Fruit fly (Drosophila melanogaster) whole organism, embryonic: Measurements from ENCODE around the gene corto.

Experiments used
- Adf1 ChIP-seq: fragments of 200-800 bp; sonication (Bioruptor generic); IDR thresholded peaks from 2 replicates; pipeline ENCODE4 v1.3.6; 2022; ENCODE audit warnings: missing biosample characterization, missing genetic modification characterization
- Atf-2 ChIP-seq: fragments of 200-800 bp; sonication (Bioruptor generic); optimal IDR thresholded peaks from 2 replicates; lab custom pipeline; 2016; ENCODE audit warnings: missing biosample characterization, missing genetic modification characterization
- Atf6 ChIP-seq: fragments of 200-800 bp; sonication (Bioruptor generic); IDR thresholded peaks from 2 replicates; pipeline ENCODE4 v1.3.6; 2022; ENCODE audit warnings: missing biosample characterization, missing genetic modification characterization
- BtbVII ChIP-seq: fragments of 200-800 bp; sonication (Bioruptor generic); optimal IDR thresholded peaks from 3 replicates; lab custom pipeline; 2017; ENCODE audit warnings: missing biosample characterization, mild to moderate bottlenecking, missing genetic modification characterization
- CG10979 ChIP-seq: fragments of 200-800 bp; sonication (Bioruptor generic); optimal IDR thresholded peaks from 2 replicates; lab custom pipeline; 2018; ENCODE audit warnings: missing biosample characterization, mild to moderate bottlenecking, missing genetic modification characterization, moderate library complexity
- CG11695 ChIP-seq: fragments of 200-800 bp; sonication (Bioruptor generic); IDR thresholded peaks from 3 replicates; pipeline ENCODE4 v1.3.6; 2022; ENCODE audit warnings: missing biosample characterization, missing genetic modification characterization
- CG12071 ChIP-seq: fragments of 200-800 bp; sonication (Bioruptor generic); optimal IDR thresholded peaks from 3 replicates; lab custom pipeline; 2018; ENCODE audit warnings: missing biosample characterization, mild to moderate bottlenecking, missing genetic modification characterization
- CG12236 ChIP-seq: fragments of 200-800 bp; sonication (Bioruptor generic); optimal IDR thresholded peaks from 2 replicates; lab custom pipeline; 2016; ENCODE audit warnings: missing biosample characterization, missing genetic modification characterization
- CG13296 ChIP-seq: fragments of 200-800 bp; sonication (Bioruptor generic); optimal IDR thresholded peaks from 3 replicates; lab custom pipeline; 2018; ENCODE audit warnings: missing biosample characterization, mild to moderate bottlenecking, missing genetic modification characterization
- CG13624 ChIP-seq: fragments of 200-800 bp; sonication (Bioruptor generic); optimal IDR thresholded peaks from 2 replicates; lab custom pipeline; 2016; ENCODE audit warnings: missing biosample characterization, missing genetic modification characterization
- CG1647 ChIP-seq: fragments of 200-800 bp; sonication (Bioruptor generic); optimal IDR thresholded peaks from 3 replicates; lab custom pipeline; 2016; ENCODE audit warnings: missing biosample characterization, missing genetic modification characterization
- CG16779 ChIP-seq: fragments of 200-800 bp; sonication (Bioruptor generic); IDR thresholded peaks from 2 replicates; pipeline ENCODE4 v1.3.6; 2022; ENCODE audit warnings: missing biosample characterization, missing genetic modification characterization
- CG17829 ChIP-seq: fragments of 200-800 bp; optimal IDR thresholded peaks from 2 replicates; lab custom pipeline; 2019; ENCODE audit warnings: missing biosample characterization, mild to moderate bottlenecking, missing genetic modification characterization, moderate library complexity
- CG17912 ChIP-seq: fragments of 200-800 bp; sonication (Bioruptor generic); optimal IDR thresholded peaks from 2 replicates; lab custom pipeline; 2018; ENCODE audit warnings: missing biosample characterization, mild to moderate bottlenecking, missing genetic modification characterization
- CG1792 ChIP-seq: fragments of 200-800 bp; sonication (Bioruptor generic); optimal IDR thresholded peaks from 2 replicates; lab custom pipeline; 2016; ENCODE audit warnings: missing biosample characterization, missing genetic modification characterization
- CG18262 ChIP-seq: fragments of 200-800 bp; optimal IDR thresholded peaks from 3 replicates; lab custom pipeline; 2019; ENCODE audit warnings: missing biosample characterization, mild to moderate bottlenecking, missing genetic modification characterization, moderate library complexity
- CG2116 ChIP-seq: fragments of 200-800 bp; sonication (Bioruptor generic); optimal IDR thresholded peaks from 3 replicates; lab custom pipeline; 2018; ENCODE audit warnings: missing biosample characterization, mild to moderate bottlenecking, missing genetic modification characterization
- CG2199 ChIP-seq: fragments of 200-800 bp; sonication (Bioruptor generic); IDR thresholded peaks from 3 replicates; pipeline ENCODE4 v1.3.6; 2022; ENCODE audit warnings: missing biosample characterization, missing genetic modification characterization
- CG4404 ChIP-seq: fragments of 200-800 bp; sonication (Bioruptor generic); IDR thresholded peaks from 2 replicates; pipeline ENCODE4 v1.3.6; 2022; ENCODE audit warnings: missing biosample characterization, missing genetic modification characterization
- CG4424 ChIP-seq: fragments of 200-800 bp; sonication (Bioruptor generic); optimal IDR thresholded peaks from 3 replicates; lab custom pipeline; 2016; ENCODE audit warnings: missing biosample characterization, missing genetic modification characterization
- CG6272 ChIP-seq: fragments of 200-800 bp; sonication (Bioruptor generic); IDR thresholded peaks from 2 replicates; pipeline ENCODE4 v1.3.6; 2022; ENCODE audit warnings: missing biosample characterization, missing genetic modification characterization
- CG7271 ChIP-seq: fragments of 200-800 bp; sonication (Bioruptor generic); optimal IDR thresholded peaks from 2 replicates; lab custom pipeline; 2018; ENCODE audit warnings: missing biosample characterization, mild to moderate bottlenecking, missing genetic modification characterization, moderate library complexity
- CG7839 ChIP-seq: fragments of 200-800 bp; sonication (Bioruptor generic); optimal IDR thresholded peaks from 3 replicates; lab custom pipeline; 2018; ENCODE audit warnings: missing biosample characterization, mild to moderate bottlenecking, missing genetic modification characterization, moderate library complexity
- CG8359 ChIP-seq: fragments of 200-800 bp; sonication (Bioruptor generic); optimal IDR thresholded peaks from 2 replicates; lab custom pipeline; 2017; ENCODE audit warnings: missing biosample characterization, mild to moderate bottlenecking, missing genetic modification characterization, borderline replicate concordance
- CG9727 ChIP-seq: fragments of 200-800 bp; sonication (Bioruptor generic); optimal IDR thresholded peaks from 3 replicates; lab custom pipeline; 2017; ENCODE audit warnings: missing biosample characterization, mild to moderate bottlenecking, missing genetic modification characterization
- CoRest ChIP-seq: fragments of 200-800 bp; sonication (Bioruptor generic); optimal IDR thresholded peaks from 3 replicates; lab custom pipeline; 2018; ENCODE audit warnings: missing biosample characterization, mild to moderate bottlenecking, missing genetic modification characterization, moderate library complexity
- D19A ChIP-seq: fragments of 200-800 bp; optimal IDR thresholded peaks from 3 replicates; lab custom pipeline; 2019; ENCODE audit warnings: missing biosample characterization, mild to moderate bottlenecking, missing genetic modification characterization, moderate library complexity
- Ets97D ChIP-seq: fragments of 200-800 bp; sonication (Bioruptor generic); optimal IDR thresholded peaks from 3 replicates; lab custom pipeline; 2016; ENCODE audit warnings: missing biosample characterization, missing genetic modification characterization
- Fer2 ChIP-seq: fragments of 200-800 bp; sonication (Bioruptor generic); optimal IDR thresholded peaks from 2 replicates; lab custom pipeline; 2018; ENCODE audit warnings: missing biosample characterization, mild to moderate bottlenecking, missing genetic modification characterization, moderate library complexity
- HLHmδ ChIP-seq: fragments of 200-800 bp; sonication (Bioruptor generic); optimal IDR thresholded peaks from 2 replicates; lab custom pipeline; 2018; ENCODE audit warnings: missing biosample characterization, mild to moderate bottlenecking, missing genetic modification characterization, moderate library complexity
- Hey ChIP-seq: fragments of 200-800 bp; sonication (Bioruptor generic); optimal IDR thresholded peaks from 3 replicates; lab custom pipeline; 2018; ENCODE audit warnings: missing biosample characterization, mild to moderate bottlenecking, missing genetic modification characterization
- MBD-R2 ChIP-seq: fragments of 200-800 bp; sonication (Bioruptor generic); IDR thresholded peaks from 2 replicates; pipeline ENCODE4 v1.3.6; 2022; ENCODE audit warnings: missing biosample characterization, missing genetic modification characterization
- Mrtf ChIP-seq: fragments of 200-800 bp; sonication (Bioruptor generic); IDR thresholded peaks from 3 replicates; pipeline ENCODE4 v1.3.6; 2022; ENCODE audit warnings: missing biosample characterization, missing genetic modification characterization
- Nf-YA ChIP-seq: fragments of 200-800 bp; sonication (Bioruptor generic); IDR thresholded peaks from 2 replicates; pipeline ENCODE4 v1.3.6; 2022; ENCODE audit warnings: missing biosample characterization, missing genetic modification characterization
- Nf-YC ChIP-seq: fragments of 200-800 bp; optimal IDR thresholded peaks from 3 replicates; lab custom pipeline; 2019; ENCODE audit warnings: missing biosample characterization, mild to moderate bottlenecking, missing genetic modification characterization, moderate library complexity
- Sin3A ChIP-seq: fragments of >200 bp; optimal IDR thresholded peaks from 2 replicates; lab custom pipeline; 2018
- Taf1 ChIP-seq: fragments of 200-800 bp; sonication (Bioruptor generic); IDR thresholded peaks from 2 replicates; pipeline ENCODE4 v1.3.6; 2022; ENCODE audit warnings: missing biosample characterization, missing genetic modification characterization
- amos ChIP-seq: fragments of 200-800 bp; sonication (Bioruptor generic); IDR thresholded peaks from 2 replicates; pipeline ENCODE4 v1.3.6; 2022; ENCODE audit warnings: missing biosample characterization, missing genetic modification characterization; ENCODE audit not compliant: partially characterized antibody
- chif ChIP-seq, 2 experiments: fragments of 200-800 bp; sonication (Bioruptor generic); optimal IDR thresholded peaks; 3 replicates each; lab custom pipeline; 2016; ENCODE audit warnings: missing biosample characterization in 2 of 2, missing genetic modification characterization in 2 of 2
- cwo ChIP-seq: fragments of 200-800 bp; sonication (Bioruptor generic); optimal IDR thresholded peaks from 3 replicates; lab custom pipeline; 2017; ENCODE audit warnings: missing biosample characterization, missing genetic modification characterization, mild to moderate bottlenecking, moderate library complexity, missing genetic modification reagents
- h ChIP-seq: fragments of >200 bp; optimal IDR thresholded peaks from 2 replicates; lab custom pipeline; 2017
- hbn ChIP-seq: fragments of 200-800 bp; sonication (Bioruptor generic); IDR thresholded peaks from 2 replicates; pipeline ENCODE4 v1.3.6; 2022; ENCODE audit warnings: missing biosample characterization, missing genetic modification characterization; ENCODE audit not compliant: partially characterized antibody
- lab ChIP-seq: fragments of 200-800 bp; sonication (Bioruptor generic); optimal IDR thresholded peaks from 3 replicates; lab custom pipeline; 2017; ENCODE audit warnings: missing biosample characterization, missing genetic modification characterization, mild to moderate bottlenecking, moderate library complexity, missing genetic modification reagents
- otp ChIP-seq: fragments of 200-800 bp; sonication (Bioruptor generic); IDR thresholded peaks from 3 replicates; pipeline ENCODE4, ENCODE4 v1.3.6; 2022; ENCODE audit warnings: missing biosample characterization, missing genetic modification characterization
- pita ChIP-seq: fragments of 200-800 bp; sonication (Bioruptor generic); optimal IDR thresholded peaks from 2 replicates; lab custom pipeline; 2017; ENCODE audit warnings: missing biosample characterization, mild to moderate bottlenecking, missing genetic modification characterization
- psq ChIP-seq: fragments of 200-800 bp; sonication (Bioruptor generic); optimal IDR thresholded peaks from 2 replicates; lab custom pipeline; 2017; ENCODE audit warnings: missing biosample characterization, missing genetic modification characterization
- row ChIP-seq: fragments of 200-800 bp; sonication (Bioruptor generic); IDR thresholded peaks from 3 replicates; pipeline ENCODE4 v1.3.6; 2022; ENCODE audit warnings: missing biosample characterization, missing genetic modification characterization
- slp2 ChIP-seq: fragments of 200-800 bp; sonication (Bioruptor generic); optimal IDR thresholded peaks from 2 replicates; lab custom pipeline; 2016; ENCODE audit warnings: missing biosample characterization, missing genetic modification characterization
- vnd ChIP-seq: fragments of 200-800 bp; sonication (Bioruptor generic); IDR thresholded peaks from 3 replicates; pipeline ENCODE4 v1.3.6; 2022; ENCODE audit warnings: missing biosample characterization, missing genetic modification characterization; ENCODE audit not compliant: partially characterized antibody
- zfh2 ChIP-seq: fragments of 200-800 bp; sonication (Bioruptor generic); optimal IDR thresholded peaks from 2 replicates; lab custom pipeline; 2016; ENCODE audit warnings: missing biosample characterization, missing genetic modification characterization

The corto gene

dm6 chr3R:5064542-5065358 is 22.1 kb downstream of the corto start (continued):
- no peak for TF ChIP-seq MBD-R2 (GFP tag; lab: Robert Waterston, UW)
- TF ChIP-seq CG8359, result no peak
- peak; percentile 46 for TF ChIP-seq zfh2
- TF ChIP-seq CG7271 (tag; lab: Kevin White, UChicago), result no peak
- TF ChIP-seq Nf-YC, result no peak
- no peak for TF ChIP-seq CG17912 (GFP tag; lab: Kevin White, UChicago)
- TF ChIP-seq Atf6 (GFP tag; lab: Robert Waterston, UW), result no peak
- no peak for TF ChIP-seq CG6272 (GFP tag; lab: Robert Waterston, UW)
- no peak for TF ChIP-seq CG1792 (GFP tag; lab: Kevin White, UChicago)
- TF ChIP-seq lab (GFP tag; lab: Kevin White, UChicago), result peak; percentile 68
- no peak for TF ChIP-seq amos (GFP tag; lab: Robert Waterston, UW)
- TF ChIP-seq slp2, result peak; percentile 34
- TF ChIP-seq CG13296 (GFP tag; lab: Kevin White, UChicago), result no peak
- no peak for TF ChIP-seq BtbVII (GFP tag; lab: Kevin White, UChicago)
- peak; percentile 10 for TF ChIP-seq CG7839 (tag; lab: Kevin White, UChicago)
- TF ChIP-seq CG10979 (tag; lab: Kevin White, UChicago), result no peak
- no peak for TF ChIP-seq CG16779 (GFP tag; lab: Robert Waterston, UW)
- peak; percentile 16 for TF ChIP-seq CoRest (tag; lab: Kevin White, UChicago)
- TF ChIP-seq vnd (GFP tag; lab: Robert Waterston, UW), result peak; percentile 68; the same call in 2 of the 3 replicates
- no peak for TF ChIP-seq CG12071 (GFP tag; lab: Kevin White, UChicago)
- TF ChIP-seq Ets97D, result no peak
- peak in 1 of 2 experiments; percentile 5 for TF ChIP-seq chif (GFP tag; optimal IDR thresholded peaks at IDR 0.05; lab: Kevin White, UChicago)
- TF ChIP-seq Fer2 (tag; lab: Kevin White, UChicago), result no peak
- peak; percentile 17 for TF ChIP-seq CG12236 (GFP tag; lab: Kevin White, UChicago)
- TF ChIP-seq HLHmδ (GFP tag; lab: Kevin White, UChicago), result no peak
- peak; percentile 6 for TF ChIP-seq CG4424 (GFP tag; lab: Kevin White, UChicago)
- peak; percentile 30 for TF ChIP-seq CG18262 (tag; lab: Kevin White, UChicago)
- TF ChIP-seq Hey (tag; lab: Kevin White, UChicago), result peak; percentile 37
- TF ChIP-seq CG1647, result no peak
- no peak for TF ChIP-seq psq (GFP tag; lab: Kevin White, UChicago)
- TF ChIP-seq CG13624 (GFP tag; lab: Kevin White, UChicago), result peak; percentile 40
- TF ChIP-seq CG11695 (GFP tag; lab: Robert Waterston, UW), result 0 out of 3 replicates have a peak, but pooled peaks have one; percentile 15
- TF ChIP-seq hbn, result no peak
- no peak; the same call in 2 of the 3 replicates for TF ChIP-seq CG2199 (GFP tag; lab: Robert Waterston, UW)
- TF ChIP-seq Sin3A (lab: Kevin White, UChicago), result no peak
- no peak for TF ChIP-seq Mrtf (GFP tag; lab: Robert Waterston, UW)
- peak; percentile 7 for TF ChIP-seq Atf-2
- no peak for TF ChIP-seq CG4404 (GFP tag; lab: Robert Waterston, UW)
- TF ChIP-seq row (GFP tag; lab: Robert Waterston, UW), result peak; percentile 85
- no peak for TF ChIP-seq CG9727
- no peak for TF ChIP-seq Adf1 (GFP tag; lab: Robert Waterston, UW)
- TF ChIP-seq Nf-YA, result no peak
- TF ChIP-seq cwo (GFP tag; lab: Kevin White, UChicago), result peak; percentile 70
- TF ChIP-seq pita (GFP tag; lab: Kevin White, UChicago), result no peak
- no peak for TF ChIP-seq Taf1 (GFP tag; lab: Robert Waterston, UW)
- no peak for TF ChIP-seq otp
- peak; percentile 15 for TF ChIP-seq CG17829 (tag; lab: Kevin White, UChicago)
- no peak for TF ChIP-seq h (lab: Kevin White, UChicago)
- no peak for TF ChIP-seq CG2116
- TF ChIP-seq D19A, result peak; percentile 24
